Worm (Caenorhabditis elegans): ENCODE measurements around the gene srlf-27.

srlf-27 gene

ce11 chrIV:14634826-14635225, 2.7 kb upstream of the srlf-27 start, which contains the start of gene ule-2:
TSS of gene ule-2 (plus strand) at chrIV:14635126.
- TF ChIP-seq ham-2 (GFP tag; optimal IDR thresholded peaks at IDR 0.05) = no peak
- no peak for TF ChIP-seq lin-32 (GFP tag; optimal IDR thresholded peaks at IDR 0.05)
- TF ChIP-seq nhr-76 (tag; optimal IDR thresholded peaks at IDR 0.05) = no peak
- TF ChIP-seq ceh-39 (tag; optimal IDR thresholded peaks at IDR 0.05) = no peak
- TF ChIP-seq tbx-8 (GFP tag; optimal IDR thresholded peaks at IDR 0.05) = no peak
- no peak for TF ChIP-seq mab-5 (tag; optimal IDR thresholded peaks at IDR 0.05)
- no peak for TF ChIP-seq M03D4.4 (tag; optimal IDR thresholded peaks at IDR 0.05)
- no peak for TF ChIP-seq cnd-1 (tag; optimal IDR thresholded peaks at IDR 0.05)
- no peak for TF ChIP-seq mep-1 (tag; optimal IDR thresholded peaks at IDR 0.05)
- TF ChIP-seq snpc-4 (tag; optimal IDR thresholded peaks at IDR 0.05) = no peak
- TF ChIP-seq ztf-11 (tag; optimal IDR thresholded peaks at IDR 0.05) = no peak
- no peak for TF ChIP-seq elt-1 (tag; optimal IDR thresholded peaks at IDR 0.05; ENCODE audit: borderline replicate concordance, insufficient read depth)
- TF ChIP-seq nhr-28 (tag; optimal IDR thresholded peaks at IDR 0.05) = no peak
- no peak for TF ChIP-seq nhr-2 (tag; optimal IDR thresholded peaks at IDR 0.05)
- no peak for TF ChIP-seq unc-39 (tag; optimal IDR thresholded peaks at IDR 0.05)
- TF ChIP-seq pha-4 (tag; optimal IDR thresholded peaks at IDR 0.05) = no peak

- TF ChIP-seq lin-13 (tag; optimal IDR thresholded peaks at IDR 0.05) (no peak), unc-39 (tag; optimal IDR thresholded peaks at IDR 0.05) (no peak), lin-32 (GFP tag; optimal IDR thresholded peaks at IDR 0.05) (no peak), unc-62 (GFP tag; optimal IDR thresholded peaks at IDR 0.05) (no peak), nhr-12 (tag; optimal IDR thresholded peaks at IDR 0.05) (no peak), hlh-1 (tag; optimal IDR thresholded peaks at IDR 0.05) (no peak), sptf-1 (tag; optimal IDR thresholded peaks at IDR 0.05) (no peak), elt-3 (tag; optimal IDR thresholded peaks at IDR 0.05) (no peak), lsy-2 (tag; optimal IDR thresholded peaks at IDR 0.05) (no peak), flh-1 (GFP tag; optimal IDR thresholded peaks at IDR 0.05) (no peak), nhr-2 (tag; optimal IDR thresholded peaks at IDR 0.05) (no peak), cnd-1 (tag; optimal IDR thresholded peaks at IDR 0.05) (no peak), bed-3 (GFP tag; optimal IDR thresholded peaks at IDR 0.05) (no peak), M03D4.4 (tag; optimal IDR thresholded peaks at IDR 0.05) (no peak), snpc-4 (tag; optimal IDR thresholded peaks at IDR 0.05) (no peak), blmp-1 (tag; optimal IDR thresholded peaks at IDR 0.05) (no peak), zip-8 (tag; optimal IDR thresholded peaks at IDR 0.05) (no peak), elt-1 (tag; optimal IDR thresholded peaks at IDR 0.05; ENCODE audit: borderline replicate concordance, insufficient read depth) (no peak), ceh-39 (tag; optimal IDR thresholded peaks at IDR 0.05) (no peak), nhr-237 (tag; optimal IDR thresholded peaks at IDR 0.05) (no peak)
Observed at ce11 chrIV:14653066-14653465, 15.6 kb downstream of the srlf-27 start, which contains the start of gene talp-3. TSS of gene talp-3 (minus strand) at chrIV:14653380.

- no peak for TF ChIP-seq nhr-12 (tag; optimal IDR thresholded peaks at IDR 0.05)
- TF ChIP-seq snpc-4 (tag; optimal IDR thresholded peaks at IDR 0.05) = no peak
- TF ChIP-seq unc-62 (GFP tag; optimal IDR thresholded peaks at IDR 0.05) = no peak
- TF ChIP-seq ztf-11 (tag; optimal IDR thresholded peaks at IDR 0.05) = no peak
- TF ChIP-seq drap-1 (GFP tag; optimal IDR thresholded peaks at IDR 0.05) = no peak
- TF ChIP-seq blmp-1 (tag; optimal IDR thresholded peaks at IDR 0.05) = no peak
- no peak for TF ChIP-seq ceh-39 (tag; optimal IDR thresholded peaks at IDR 0.05)
- no peak for TF ChIP-seq sptf-1 (tag; optimal IDR thresholded peaks at IDR 0.05)
- TF ChIP-seq lin-32 (GFP tag; optimal IDR thresholded peaks at IDR 0.05) = no peak
- no peak for TF ChIP-seq tbx-8 (GFP tag; optimal IDR thresholded peaks at IDR 0.05)
- no peak for TF ChIP-seq nhr-237 (tag; optimal IDR thresholded peaks at IDR 0.05)
- TF ChIP-seq mab-5 (tag; optimal IDR thresholded peaks at IDR 0.05) = no peak
- TF ChIP-seq mls-2 (tag; optimal IDR thresholded peaks at IDR 0.05) = no peak
- TF ChIP-seq elt-3 (tag; optimal IDR thresholded peaks at IDR 0.05) = no peak
- TF ChIP-seq hlh-1 (tag; optimal IDR thresholded peaks at IDR 0.05) = no peak
- no peak for TF ChIP-seq ceh-43 (GFP tag; optimal IDR thresholded peaks at IDR 0.05)
- peak; percentile 90 for TF ChIP-seq lsy-2 (tag; optimal IDR thresholded peaks at IDR 0.05)
- no peak for TF ChIP-seq cnd-1 (tag; optimal IDR thresholded peaks at IDR 0.05)
- no peak for TF ChIP-seq nhr-76 (tag; optimal IDR thresholded peaks at IDR 0.05)
- peak; percentile 49 for TF ChIP-seq ces-1 (GFP tag; optimal IDR thresholded peaks at IDR 0.05)
- TF ChIP-seq ceh-83 (GFP tag; optimal IDR thresholded peaks at IDR 0.05) = no peak
- peak; percentile 3 for TF ChIP-seq lin-13 (tag; optimal IDR thresholded peaks at IDR 0.05)
- no peak for TF ChIP-seq ham-2 (GFP tag; optimal IDR thresholded peaks at IDR 0.05)
- no peak for TF ChIP-seq flh-1 (GFP tag; optimal IDR thresholded peaks at IDR 0.05)
- no peak for TF ChIP-seq zip-8 (tag; optimal IDR thresholded peaks at IDR 0.05)
- TF ChIP-seq mep-1 (tag; optimal IDR thresholded peaks at IDR 0.05) = peak; percentile 46
- no peak for TF ChIP-seq nhr-2 (tag; optimal IDR thresholded peaks at IDR 0.05)
- TF ChIP-seq nhr-28 (tag; optimal IDR thresholded peaks at IDR 0.05) = no peak
- no peak for TF ChIP-seq unc-39 (tag; optimal IDR thresholded peaks at IDR 0.05)
- TF ChIP-seq pha-4 (tag; optimal IDR thresholded peaks at IDR 0.05) = no peak
- TF ChIP-seq elt-1 (tag; optimal IDR thresholded peaks at IDR 0.05; ENCODE audit: borderline replicate concordance, insufficient read depth) = no peak
- no peak for TF ChIP-seq sem-2 (GFP tag; optimal IDR thresholded peaks at IDR 0.05)
- TF ChIP-seq M03D4.4 (tag; optimal IDR thresholded peaks at IDR 0.05) = no peak
- TF ChIP-seq bed-3 (GFP tag; optimal IDR thresholded peaks at IDR 0.05) = no peak
Observed at ce11 chrIV:14656573-14657129, 19.1 kb downstream of the srlf-27 start, which contains the start of gene Y57G11C.33. TSS of gene Y57G11C.33 (plus strand) at chrIV:14657079.

Data from whole organism, mixed stage, embryonic.